Worm (Caenorhabditis elegans): ENCODE results near the gene lgl-1.

DNA sequence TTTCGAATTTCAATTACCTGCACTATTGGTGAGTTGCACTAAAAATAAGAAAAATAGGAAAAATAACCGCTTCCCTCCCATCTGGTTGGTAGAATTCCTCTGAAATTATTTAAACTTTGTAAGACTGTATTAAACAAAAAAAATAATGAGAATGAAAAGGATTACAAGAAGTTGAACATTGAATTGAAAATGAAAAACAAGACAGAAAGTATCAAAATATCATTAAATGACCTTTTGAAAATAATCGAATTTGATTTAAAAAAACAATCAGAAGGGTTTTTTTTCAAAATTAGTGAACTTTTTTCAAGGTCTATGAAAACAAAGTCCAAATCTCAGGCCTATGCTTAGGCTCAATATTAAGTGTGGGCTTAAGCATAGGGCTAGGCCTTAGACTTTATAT is 19.5 kb downstream of the lgl-1 start, which contains the start of gene igcm-1:
- TF ChIP-seq unc-62 (GFP tag; optimal IDR thresholded peaks at IDR 0.05) (no peak), pha-4 (tag; optimal IDR thresholded peaks at IDR 0.05) (no peak), nhr-28 (tag; optimal IDR thresholded peaks at IDR 0.05) (no peak)
